Worm (Caenorhabditis elegans) whole organism, mixed stage, embryonic: ENCODE results near the gene lgc-54.

Experiments
- blmp-1 ChIP-seq: fragments of 150-350 bp; optimal IDR thresholded peaks from 2 replicates; lab custom pipeline; 2014; ENCODE audit warnings: missing biosample characterization, missing genetic modification characterization
- ceh-39 ChIP-seq: fragments of 150-350 bp; optimal IDR thresholded peaks from 2 replicates; lab custom pipeline; 2014; ENCODE audit warnings: missing biosample characterization, missing genetic modification characterization
- ceh-83 ChIP-seq: fragments of 200-800 bp; sonication (Bioruptor generic); optimal IDR thresholded peaks from 2 replicates; lab custom pipeline; 2018; ENCODE audit warnings: mild to moderate bottlenecking, missing genetic modification characterization, missing compliant biosample characterization
- elt-1 ChIP-seq: sonication (generic microtip); optimal IDR thresholded peaks from 2 replicates; lab custom pipeline; 2017; ENCODE audit warnings: missing genetic modification characterization, mild to moderate bottlenecking, missing compliant biosample characterization, antibody characterized with exemption, moderate library complexity, borderline replicate concordance; ENCODE audit not compliant: insufficient read depth
- nhr-12 ChIP-seq: fragments of 150-350 bp; optimal IDR thresholded peaks from 2 replicates; lab custom pipeline; 2014; ENCODE audit warnings: missing biosample characterization, missing genetic modification characterization
- pha-4 ChIP-seq: fragments of 150-350 bp; optimal IDR thresholded peaks from 2 replicates; lab custom pipeline; 2018; ENCODE audit warnings: missing biosample characterization, missing genetic modification reagents, missing genetic modification characterization
- sptf-1 ChIP-seq: sonication (generic microtip); optimal IDR thresholded peaks from 2 replicates; lab custom pipeline; 2017; ENCODE audit warnings: mild to moderate bottlenecking, missing genetic modification characterization, moderate library complexity, missing compliant biosample characterization
- unc-39 ChIP-seq: fragments of 150-350 bp; optimal IDR thresholded peaks from 2 replicates; lab custom pipeline; 2014; ENCODE audit warnings: missing biosample characterization, missing genetic modification characterization

- no peak for TF ChIP-seq unc-39 (tag; lab: Kevin White, UChicago)
- TF ChIP-seq blmp-1 (tag; lab: Kevin White, UChicago): no peak
- TF ChIP-seq sptf-1 (tag; lab: Kevin White, UChicago): no peak
- no peak for TF ChIP-seq nhr-12 (tag; lab: Kevin White, UChicago)
- no peak for TF ChIP-seq ceh-39 (tag; lab: Kevin White, UChicago)
- TF ChIP-seq ceh-83: no peak
- TF ChIP-seq pha-4 (tag; lab: Kevin White, UChicago): no peak
- no peak for TF ChIP-seq elt-1 (tag; lab: Kevin White, UChicago)
Measured at ce11 chrV:6819812-6820211, 26.6 kb downstream of the lgc-54 start, which contains the start of gene dmsr-13.
